Fruit fly (Drosophila melanogaster) whole organism, embryonic: Measurements from ENCODE around the gene ckd.

ENCODE experiments used
- CG10147 ChIP-seq: fragments of 200-800 bp; sonication (Bioruptor generic); optimal IDR thresholded peaks from 2 replicates; lab custom pipeline; 2019; ENCODE audit warnings: missing biosample characterization, mild to moderate bottlenecking, missing genetic modification characterization, moderate library complexity
- CG10267 ChIP-seq: fragments of 200-800 bp; sonication (Bioruptor generic); optimal IDR thresholded peaks from 2 replicates; lab custom pipeline; 2018; ENCODE audit warnings: missing biosample characterization, mild to moderate bottlenecking, missing genetic modification characterization, moderate library complexity
- CG10543 ChIP-seq: fragments of 200-800 bp; sonication (Bioruptor generic); optimal IDR thresholded peaks from 3 replicates; lab custom pipeline; 2017; ENCODE audit warnings: missing biosample characterization, mild to moderate bottlenecking, missing genetic modification characterization, moderate library complexity
- CG10979 ChIP-seq: fragments of 200-800 bp; sonication (Bioruptor generic); optimal IDR thresholded peaks from 2 replicates; lab custom pipeline; 2018; ENCODE audit warnings: missing biosample characterization, mild to moderate bottlenecking, missing genetic modification characterization, moderate library complexity
- CG11398 ChIP-seq: fragments of 200-800 bp; sonication (Bioruptor generic); optimal IDR thresholded peaks from 2 replicates; lab custom pipeline; 2016; ENCODE audit warnings: missing biosample characterization, missing genetic modification characterization
- CG13894 ChIP-seq: fragments of 200-800 bp; sonication (Bioruptor generic); optimal IDR thresholded peaks from 3 replicates; lab custom pipeline; 2018; ENCODE audit warnings: missing biosample characterization, mild to moderate bottlenecking, missing genetic modification characterization, moderate library complexity
- CG14014 ChIP-seq: fragments of 200-800 bp; sonication (Bioruptor generic); IDR thresholded peaks from 2 replicates; pipeline ENCODE4 v1.3.6; 2022; ENCODE audit warnings: missing biosample characterization, missing genetic modification characterization
- CG14441 ChIP-seq: fragments of 200-800 bp; sonication (Bioruptor generic); IDR thresholded peaks from 2 replicates; pipeline ENCODE4 v1.3.6; 2022; ENCODE audit warnings: missing biosample characterization, missing genetic modification characterization
- CG14667 ChIP-seq: fragments of 200-800 bp; sonication (Bioruptor generic); IDR thresholded peaks from 2 replicates; pipeline ENCODE4 v1.3.6; 2022; ENCODE audit warnings: missing biosample characterization, missing genetic modification characterization
- CG1832 ChIP-seq: fragments of 200-800 bp; sonication (Bioruptor generic); optimal IDR thresholded peaks from 2 replicates; lab custom pipeline; 2017; ENCODE audit warnings: missing biosample characterization, mild to moderate bottlenecking, missing genetic modification characterization, inconsistent platforms
- CG34422 ChIP-seq: fragments of 200-800 bp; sonication (Bioruptor generic); IDR thresholded peaks from 3 replicates; pipeline ENCODE4 v1.3.6; 2022; ENCODE audit warnings: missing biosample characterization, missing genetic modification characterization
- CG4282 ChIP-seq: fragments of 200-800 bp; sonication (Bioruptor generic); optimal IDR thresholded peaks from 2 replicates; lab custom pipeline; 2016; ENCODE audit warnings: missing biosample characterization, missing genetic modification characterization
- CG5180 ChIP-seq: fragments of 200-800 bp; sonication (Bioruptor generic); optimal IDR thresholded peaks from 3 replicates; lab custom pipeline; 2017; ENCODE audit warnings: missing biosample characterization, missing genetic modification characterization, mild to moderate bottlenecking, moderate library complexity, missing genetic modification reagents
- CG6683 ChIP-seq: fragments of 200-800 bp; sonication (Bioruptor generic); optimal IDR thresholded peaks from 2 replicates; lab custom pipeline; 2017; ENCODE audit warnings: missing biosample characterization, mild to moderate bottlenecking, missing genetic modification characterization, missing genetic modification reagents
- CG8089 ChIP-seq: fragments of 200-800 bp; sonication (Bioruptor generic); optimal IDR thresholded peaks from 3 replicates; lab custom pipeline; 2016; ENCODE audit warnings: missing biosample characterization, missing genetic modification characterization
- CG8281 ChIP-seq: fragments of 200-800 bp; sonication (Bioruptor generic); optimal IDR thresholded peaks from 2 replicates; lab custom pipeline; 2018; ENCODE audit warnings: missing biosample characterization, mild to moderate bottlenecking, missing genetic modification characterization, moderate library complexity
- CG9727 ChIP-seq: fragments of 200-800 bp; sonication (Bioruptor generic); optimal IDR thresholded peaks from 3 replicates; lab custom pipeline; 2017; ENCODE audit warnings: missing biosample characterization, mild to moderate bottlenecking, missing genetic modification characterization
- Chrac-16 ChIP-seq: fragments of 200-800 bp; sonication (Bioruptor generic); optimal IDR thresholded peaks from 3 replicates; lab custom pipeline; 2016; ENCODE audit warnings: missing biosample characterization, missing genetic modification characterization
- Dfd ChIP-seq, 2 experiments: fragments of >200 bp; optimal IDR thresholded peaks; 2 replicates each; lab custom pipeline; 2017; ENCODE audit warnings: missing biosample characterization in 2 of 2, missing genetic modification characterization in 2 of 2
- E2f1 ChIP-seq: fragments of 200-800 bp; sonication (Bioruptor generic); IDR thresholded peaks from 2 replicates; pipeline ENCODE4 v1.3.6; 2022; ENCODE audit warnings: missing biosample characterization, missing genetic modification characterization
- Fer1 ChIP-seq: fragments of 200-800 bp; sonication (Bioruptor generic); optimal IDR thresholded peaks from 2 replicates; lab custom pipeline; 2017; ENCODE audit warnings: missing biosample characterization, mild to moderate bottlenecking, missing genetic modification characterization
- HLH4C ChIP-seq: fragments of 200-800 bp; sonication (Bioruptor generic); IDR thresholded peaks from 3 replicates; pipeline ENCODE4 v1.3.6; 2022; ENCODE audit warnings: missing biosample characterization, missing genetic modification characterization; ENCODE audit not compliant: partially characterized antibody
- Hey ChIP-seq: fragments of 200-800 bp; sonication (Bioruptor generic); optimal IDR thresholded peaks from 3 replicates; lab custom pipeline; 2018; ENCODE audit warnings: missing biosample characterization, mild to moderate bottlenecking, missing genetic modification characterization
- HmgZ ChIP-seq: fragments of 200-800 bp; sonication (Bioruptor generic); optimal IDR thresholded peaks from 2 replicates; lab custom pipeline; 2018; ENCODE audit warnings: missing biosample characterization, mild to moderate bottlenecking, missing genetic modification characterization
- MTF-1 ChIP-seq: fragments of 200-800 bp; sonication (Bioruptor generic); optimal IDR thresholded peaks from 2 replicates; lab custom pipeline; 2018; ENCODE audit warnings: missing biosample characterization, mild to moderate bottlenecking, missing genetic modification characterization, borderline replicate concordance
- Myb ChIP-seq: fragments of 200-800 bp; sonication (Bioruptor generic); optimal IDR thresholded peaks from 2 replicates; lab custom pipeline; 2016; ENCODE audit warnings: missing biosample characterization, missing genetic modification characterization
- Spps ChIP-seq: fragments of 200-800 bp; sonication (Bioruptor generic); optimal IDR thresholded peaks from 2 replicates; lab custom pipeline; 2018; ENCODE audit warnings: missing biosample characterization, mild to moderate bottlenecking, missing genetic modification characterization
- Sry-β ChIP-seq: fragments of 200-800 bp; sonication (Bioruptor generic); optimal IDR thresholded peaks from 2 replicates; lab custom pipeline; 2018; ENCODE audit warnings: missing biosample characterization, mild to moderate bottlenecking, missing genetic modification characterization, moderate library complexity
- br ChIP-seq: fragments of >200 bp; optimal IDR thresholded peaks from 2 replicates; lab custom pipeline; 2017
- btn ChIP-seq: fragments of 200-800 bp; sonication (Bioruptor generic); optimal IDR thresholded peaks from 2 replicates; lab custom pipeline; 2016; ENCODE audit warnings: missing biosample characterization, missing genetic modification characterization
- cato ChIP-seq: fragments of 200-800 bp; sonication (Bioruptor generic); optimal IDR thresholded peaks from 2 replicates; lab custom pipeline; 2016; ENCODE audit warnings: missing biosample characterization, missing genetic modification characterization, borderline replicate concordance
- cg ChIP-seq: fragments of 200-800 bp; sonication (Bioruptor generic); optimal IDR thresholded peaks from 3 replicates; lab custom pipeline; 2019; ENCODE audit warnings: missing biosample characterization, mild to moderate bottlenecking, missing genetic modification characterization, moderate library complexity
- chn ChIP-seq: fragments of 200-800 bp; sonication (Bioruptor generic); optimal IDR thresholded peaks from 2 replicates; lab custom pipeline; 2016; ENCODE audit warnings: missing biosample characterization, missing genetic modification characterization
- dimm ChIP-seq: fragments of 200-800 bp; sonication (Bioruptor generic); IDR thresholded peaks from 2 replicates; pipeline ENCODE4 v1.3.6; 2022; ENCODE audit warnings: missing biosample characterization, missing genetic modification characterization
- ewg ChIP-seq: fragments of 200-800 bp; sonication (Bioruptor generic); optimal IDR thresholded peaks from 3 replicates; lab custom pipeline; 2017; ENCODE audit warnings: mild to moderate bottlenecking, missing biosample characterization, missing genetic modification reagents, missing genetic modification characterization
- fd96Cb ChIP-seq: fragments of 200-800 bp; sonication (Bioruptor generic); optimal IDR thresholded peaks from 2 replicates; lab custom pipeline; 2018; ENCODE audit warnings: missing biosample characterization, mild to moderate bottlenecking, missing genetic modification characterization, moderate library complexity
- gem ChIP-seq: fragments of 200-800 bp; sonication (Bioruptor generic); optimal IDR thresholded peaks from 2 replicates; lab custom pipeline; 2019; ENCODE audit warnings: missing biosample characterization, mild to moderate bottlenecking, missing genetic modification characterization, moderate library complexity
- hbn ChIP-seq: fragments of 200-800 bp; sonication (Bioruptor generic); IDR thresholded peaks from 2 replicates; pipeline ENCODE4 v1.3.6; 2022; ENCODE audit warnings: missing biosample characterization, missing genetic modification characterization; ENCODE audit not compliant: partially characterized antibody
- ken ChIP-seq: fragments of 200-800 bp; sonication (Bioruptor generic); IDR thresholded peaks from 3 replicates; pipeline ENCODE4 v1.3.6; 2022; ENCODE audit warnings: missing biosample characterization, missing genetic modification characterization
- mld ChIP-seq: fragments of 200-800 bp; sonication (Bioruptor generic); IDR thresholded peaks from 3 replicates; pipeline ENCODE4 v1.3.6; 2022; ENCODE audit warnings: missing biosample characterization, missing genetic modification characterization; ENCODE audit not compliant: partially characterized antibody
- repo ChIP-seq: fragments of 200-800 bp; sonication (Bioruptor generic); optimal IDR thresholded peaks from 2 replicates; lab custom pipeline; 2016; ENCODE audit warnings: missing biosample characterization, missing genetic modification characterization
- run ChIP-seq: fragments of 200-800 bp; sonication (Bioruptor generic); optimal IDR thresholded peaks from 3 replicates; lab custom pipeline; 2018; ENCODE audit warnings: missing biosample characterization, mild to moderate bottlenecking, missing genetic modification characterization
- sisA ChIP-seq: fragments of 200-800 bp; sonication (Bioruptor generic); IDR thresholded peaks from 2 replicates; pipeline ENCODE4 v1.3.6; 2022; ENCODE audit warnings: missing biosample characterization, missing genetic modification characterization
- sna ChIP-seq: fragments of 200-800 bp; sonication (Bioruptor generic); IDR thresholded peaks from 2 replicates; pipeline ENCODE4 v1.3.6; 2022; ENCODE audit warnings: missing biosample characterization, missing genetic modification characterization; ENCODE audit not compliant: partially characterized antibody
- trem ChIP-seq: fragments of 200-800 bp; optimal IDR thresholded peaks from 3 replicates; lab custom pipeline; 2019; ENCODE audit warnings: missing biosample characterization, mild to moderate bottlenecking, missing genetic modification characterization, moderate library complexity
- ttk ChIP-seq: fragments of 200-800 bp; sonication (Bioruptor generic); IDR thresholded peaks from 2 replicates; pipeline ENCODE4 v2.1.2; 2022; ENCODE audit warnings: missing biosample characterization, missing genetic modification characterization
- tup ChIP-seq: fragments of 200-800 bp; sonication (Bioruptor generic); optimal IDR thresholded peaks from 2 replicates; lab custom pipeline; 2016; ENCODE audit warnings: missing biosample characterization, mild to moderate bottlenecking, missing genetic modification characterization, moderate library complexity
- vnd ChIP-seq: fragments of 200-800 bp; sonication (Bioruptor generic); IDR thresholded peaks from 3 replicates; pipeline ENCODE4 v1.3.6; 2022; ENCODE audit warnings: missing biosample characterization, missing genetic modification characterization; ENCODE audit not compliant: partially characterized antibody

The ckd gene

DNA sequence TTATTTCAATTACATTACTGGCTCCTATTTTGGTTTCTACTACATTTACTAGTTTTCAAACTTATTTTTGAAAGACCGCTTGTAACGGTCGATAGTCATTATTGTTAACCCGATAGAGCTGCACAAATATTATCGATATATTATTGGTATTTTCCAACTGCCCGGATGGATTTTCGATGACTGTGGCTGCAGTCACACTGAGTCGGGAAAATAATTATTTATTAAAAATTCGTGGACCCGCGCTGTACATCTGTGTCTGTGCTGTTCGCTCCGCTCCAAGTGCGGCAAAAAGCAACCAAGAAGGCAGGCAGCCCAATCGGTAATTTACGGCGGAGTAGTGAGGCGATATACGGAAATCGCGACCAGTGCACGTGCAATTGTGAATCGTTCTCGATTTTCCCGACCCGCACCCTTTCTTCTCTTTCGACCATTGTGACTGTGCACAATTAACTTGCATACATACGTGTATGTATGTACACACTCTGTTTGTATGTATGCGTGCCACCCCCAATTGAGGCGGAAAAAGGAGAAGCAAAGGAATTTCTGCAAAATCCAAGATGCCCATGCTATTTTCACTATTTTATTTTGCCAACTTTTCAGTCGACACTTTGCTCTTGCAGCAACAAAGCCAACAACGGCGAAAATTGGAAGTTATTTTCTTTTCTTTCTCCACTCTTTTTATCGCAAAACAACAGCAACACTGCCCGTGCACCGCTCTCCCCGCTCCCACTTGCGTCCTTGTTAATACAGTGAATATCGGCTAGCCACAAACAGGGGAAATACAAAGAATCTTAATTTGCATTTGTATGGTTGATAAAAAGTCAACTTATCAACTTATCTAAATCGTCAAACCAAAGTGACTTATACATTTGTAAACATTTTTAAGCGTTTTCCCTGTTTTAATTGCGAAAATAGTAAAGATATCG is 46.1 kb downstream of the ckd start, which contains the start of gene ZnT63C (continued):
- TF ChIP-seq vnd (GFP tag; lab: Robert Waterston, UW) (peak; percentile 79), cg (peak; percentile 83), Sry-β (GFP tag; lab: Kevin White, UChicago) (no peak), CG6683 (GFP tag; lab: Kevin White, UChicago) (no peak), CG11398 (GFP tag; lab: Kevin White, UChicago) (no peak), E2f1 (GFP tag; lab: Robert Waterston, UW) (no peak), gem (tag; lab: Kevin White, UChicago) (no peak), CG8281 (tag; lab: Kevin White, UChicago) (no peak), CG34422 (GFP tag; lab: Robert Waterston, UW) (no peak), dimm (GFP tag; lab: Robert Waterston, UW) (no peak), CG13894 (tag; lab: Kevin White, UChicago) (no peak), CG10267 (tag; lab: Kevin White, UChicago) (no peak), run (peak; percentile 1), chn (GFP tag; lab: Kevin White, UChicago) (no peak), ttk (GFP tag; lab: Robert Waterston, UW) (peak; percentile 22; the same call in 1 of the 2 replicates), btn (GFP tag; lab: Kevin White, UChicago) (no peak), CG4282 (GFP tag; lab: Kevin White, UChicago) (no peak), CG14667 (GFP tag; lab: Robert Waterston, UW) (no peak), Fer1 (GFP tag; lab: Kevin White, UChicago) (no peak), CG8089 (no peak), CG5180 (GFP tag; lab: Kevin White, UChicago) (no peak), mld (peak; percentile 66), CG10979 (tag; lab: Kevin White, UChicago) (no peak), Chrac-16 (no peak), HmgZ (no peak), MTF-1 (GFP tag; lab: Kevin White, UChicago) (peak; percentile 23), HLH4C (GFP tag; lab: Robert Waterston, UW) (peak; percentile 97), CG1832 (GFP tag; lab: Kevin White, UChicago) (no peak), hbn (GFP tag; lab: Robert Waterston, UW) (peak; percentile 70), repo (GFP tag; lab: Kevin White, UChicago) (no peak), fd96Cb (tag; lab: Kevin White, UChicago) (no peak), sna (GFP tag; lab: Robert Waterston, UW) (peak; percentile 62), ewg (GFP tag; lab: Kevin White, UChicago) (no peak), cato (GFP tag; lab: Kevin White, UChicago) (no peak), sisA (GFP tag; lab: Robert Waterston, UW) (no peak), Dfd (GFP tag; optimal IDR thresholded peaks at IDR 0.05; lab: Kevin White, UChicago) (no peak), CG9727 (no peak), ken (GFP tag; lab: Robert Waterston, UW) (no peak), trem (peak; percentile 49), CG10543 (GFP tag; lab: Kevin White, UChicago) (no peak), Myb (GFP tag; lab: Kevin White, UChicago) (peak; percentile 97), br (lab: Kevin White, UChicago) (no peak), CG10147 (GFP tag; lab: Kevin White, UChicago) (no peak), Spps (tag; lab: Kevin White, UChicago) (no peak), CG14441 (GFP tag; lab: Robert Waterston, UW) (no peak), CG14014 (GFP tag; lab: Robert Waterston, UW) (no peak; the same call in 1 of the 2 replicates), Hey (tag; lab: Kevin White, UChicago) (no peak), tup (GFP tag; lab: Kevin White, UChicago) (no peak)
